Fruit fly (Drosophila melanogaster) whole organism, embryonic: ENCODE results near the gene Cpr.

ENCODE experiments used
- CG13624 ChIP-seq: fragments of 200-800 bp; sonication (Bioruptor generic); optimal IDR thresholded peaks from 2 replicates; lab custom pipeline; 2016; ENCODE audit warnings: missing biosample characterization, missing genetic modification characterization
- CG14710 ChIP-seq: fragments of 200-800 bp; sonication (Bioruptor generic); optimal IDR thresholded peaks from 3 replicates; lab custom pipeline; 2019; ENCODE audit warnings: missing biosample characterization, mild to moderate bottlenecking, missing genetic modification characterization, moderate library complexity
- CG15514 ChIP-seq: fragments of 200-800 bp; sonication (Bioruptor generic); optimal IDR thresholded peaks from 3 replicates; lab custom pipeline; 2017; ENCODE audit warnings: missing biosample characterization, missing genetic modification characterization, mild to moderate bottlenecking, moderate library complexity, missing genetic modification reagents
- CG15601 ChIP-seq: fragments of 200-800 bp; sonication (Bioruptor generic); optimal IDR thresholded peaks from 3 replicates; lab custom pipeline; 2019; ENCODE audit warnings: missing biosample characterization, mild to moderate bottlenecking, missing genetic modification characterization, moderate library complexity
- CG17328 ChIP-seq: fragments of 200-800 bp; sonication (Bioruptor generic); IDR thresholded peaks from 2 replicates; pipeline ENCODE4 v1.3.6; 2022; ENCODE audit warnings: missing biosample characterization, missing genetic modification characterization
- CG1792 ChIP-seq: fragments of 200-800 bp; sonication (Bioruptor generic); optimal IDR thresholded peaks from 2 replicates; lab custom pipeline; 2016; ENCODE audit warnings: missing biosample characterization, missing genetic modification characterization
- CG18599 ChIP-seq: fragments of 200-800 bp; sonication (Bioruptor generic); optimal IDR thresholded peaks from 3 replicates; lab custom pipeline; 2017; ENCODE audit warnings: missing biosample characterization, missing genetic modification characterization, mild to moderate bottlenecking, moderate library complexity, missing genetic modification reagents
- CG2712 ChIP-seq: fragments of 200-800 bp; optimal IDR thresholded peaks from 3 replicates; lab custom pipeline; 2019; ENCODE audit warnings: missing biosample characterization, mild to moderate bottlenecking, missing genetic modification characterization, moderate library complexity
- CG31224 ChIP-seq: fragments of 200-800 bp; sonication (Bioruptor generic); IDR thresholded peaks from 2 replicates; pipeline ENCODE4 v1.3.6; 2022; ENCODE audit warnings: missing biosample characterization, missing genetic modification characterization
- CG34376 ChIP-seq: fragments of 200-800 bp; sonication (Bioruptor generic); optimal IDR thresholded peaks from 2 replicates; lab custom pipeline; 2018; ENCODE audit warnings: missing biosample characterization, mild to moderate bottlenecking, missing genetic modification characterization
- CG4360 ChIP-seq: fragments of 200-800 bp; sonication (Bioruptor generic); IDR thresholded peaks from 2 replicates; pipeline ENCODE4 v1.3.6; 2022; ENCODE audit warnings: missing biosample characterization, missing genetic modification characterization
- CG6791 ChIP-seq: fragments of 200-800 bp; sonication (Bioruptor generic); IDR thresholded peaks from 3 replicates; pipeline ENCODE4 v1.3.6; 2022; ENCODE audit warnings: missing biosample characterization, missing genetic modification characterization; ENCODE audit not compliant: partially characterized antibody
- CG7271 ChIP-seq: fragments of 200-800 bp; sonication (Bioruptor generic); optimal IDR thresholded peaks from 2 replicates; lab custom pipeline; 2018; ENCODE audit warnings: missing biosample characterization, mild to moderate bottlenecking, missing genetic modification characterization, moderate library complexity
- CG7839 ChIP-seq: fragments of 200-800 bp; sonication (Bioruptor generic); optimal IDR thresholded peaks from 3 replicates; lab custom pipeline; 2018; ENCODE audit warnings: missing biosample characterization, mild to moderate bottlenecking, missing genetic modification characterization, moderate library complexity
- Dip2 ChIP-seq: fragments of 200-800 bp; sonication (Bioruptor generic); IDR thresholded peaks from 2 replicates; pipeline ENCODE4 v1.3.6; 2022; ENCODE audit warnings: missing biosample characterization, missing genetic modification characterization
- Dp ChIP-seq: fragments of 200-800 bp; sonication (Bioruptor generic); optimal IDR thresholded peaks from 2 replicates; lab custom pipeline; 2018; ENCODE audit warnings: missing biosample characterization, mild to moderate bottlenecking, missing genetic modification characterization, moderate library complexity
- E2f2 ChIP-seq: fragments of 200-800 bp; sonication (Bioruptor generic); IDR thresholded peaks from 2 replicates; pipeline ENCODE4 v1.3.6; 2022; ENCODE audit warnings: missing biosample characterization, missing genetic modification characterization
- Eip74EF ChIP-seq, 2 experiments: fragments of 200-800 bp in 1 of 2; fragments of >200 bp in 1 of 2; sonication (Bioruptor generic) in 1 of 2; optimal IDR thresholded peaks; 2 replicates each; lab custom pipeline; 2017 to 2019; ENCODE audit warnings: missing biosample characterization in 2 of 2, missing genetic modification characterization in 2 of 2, mild to moderate bottlenecking in 1 of 2, moderate library complexity in 1 of 2
- Ets65A ChIP-seq: fragments of 200-800 bp; sonication (Bioruptor generic); peaks from one replicate; lab custom pipeline; 2016; ENCODE audit warnings: missing biosample characterization, missing genetic modification characterization
- Ets97D ChIP-seq: fragments of 200-800 bp; sonication (Bioruptor generic); optimal IDR thresholded peaks from 3 replicates; lab custom pipeline; 2016; ENCODE audit warnings: missing biosample characterization, missing genetic modification characterization
- Fer3 ChIP-seq: fragments of 200-800 bp; sonication (Bioruptor generic); optimal IDR thresholded peaks from 2 replicates; lab custom pipeline; 2018; ENCODE audit warnings: missing biosample characterization, mild to moderate bottlenecking, missing genetic modification characterization, moderate library complexity
- Lhr ChIP-seq: fragments of 200-800 bp; sonication (Bioruptor generic); optimal IDR thresholded peaks from 3 replicates; lab custom pipeline; 2017; ENCODE audit warnings: mild to moderate bottlenecking, missing biosample characterization, missing genetic modification reagents, missing genetic modification characterization
- Lpt ChIP-seq: fragments of >200 bp; optimal IDR thresholded peaks from 2 replicates; lab custom pipeline; 2018; ENCODE audit warnings: missing biosample characterization, missing genetic modification characterization
- Oaz ChIP-seq: fragments of 200-800 bp; sonication (Bioruptor generic); IDR thresholded peaks from 2 replicates; pipeline ENCODE4 v1.3.6; 2022; ENCODE audit warnings: missing biosample characterization, missing genetic modification characterization
- Rx ChIP-seq: fragments of 200-800 bp; sonication (Bioruptor generic); IDR thresholded peaks from 2 replicates; pipeline ENCODE4 v1.3.6; 2022; ENCODE audit warnings: missing biosample characterization, missing genetic modification characterization
- Spps ChIP-seq: fragments of 200-800 bp; sonication (Bioruptor generic); optimal IDR thresholded peaks from 2 replicates; lab custom pipeline; 2018; ENCODE audit warnings: missing biosample characterization, mild to moderate bottlenecking, missing genetic modification characterization
- Ssrp ChIP-seq: fragments of 200-800 bp; sonication (Bioruptor generic); optimal IDR thresholded peaks from 2 replicates; lab custom pipeline; 2018; ENCODE audit warnings: missing biosample characterization, mild to moderate bottlenecking, missing genetic modification characterization, moderate library complexity
- chinmo ChIP-seq: fragments of 200-800 bp; sonication (Bioruptor generic); IDR thresholded peaks from 4 replicates; pipeline ENCODE4 v1.3.6; 2022; ENCODE audit warnings: missing biosample characterization, missing genetic modification characterization; ENCODE audit not compliant: partially characterized antibody
- cwo ChIP-seq: fragments of 200-800 bp; sonication (Bioruptor generic); optimal IDR thresholded peaks from 3 replicates; lab custom pipeline; 2017; ENCODE audit warnings: missing biosample characterization, missing genetic modification characterization, mild to moderate bottlenecking, moderate library complexity, missing genetic modification reagents
- fd96Cb ChIP-seq: fragments of 200-800 bp; sonication (Bioruptor generic); optimal IDR thresholded peaks from 2 replicates; lab custom pipeline; 2018; ENCODE audit warnings: missing biosample characterization, mild to moderate bottlenecking, missing genetic modification characterization, moderate library complexity
- her ChIP-seq: fragments of 200-800 bp; sonication (Bioruptor generic); optimal IDR thresholded peaks from 2 replicates; lab custom pipeline; 2016; ENCODE audit warnings: missing biosample characterization, missing genetic modification characterization
- pan ChIP-seq, 4 experiments: fragments of >200 bp in 3 of 4; fragments of 200-800 bp in 1 of 4; sonication (Bioruptor generic) in 1 of 4; optimal IDR thresholded peaks in 3 of 4; IDR thresholded peaks in 1 of 4; 2 replicates each; pipeline versions ENCODE4 v1.3.6 to Lab custom; 2017 to 2022; ENCODE audit warnings: missing biosample characterization in 2 of 4, missing genetic modification characterization in 2 of 4, mixed read lengths in 1 of 4
- pnt ChIP-seq: fragments of 200-800 bp; sonication (Bioruptor generic); optimal IDR thresholded peaks from 3 replicates; lab custom pipeline; 2016; ENCODE audit warnings: missing biosample characterization, missing genetic modification characterization
- sens ChIP-seq: fragments of 200-800 bp; sonication (Bioruptor generic); peaks from one replicate; lab custom pipeline; 2016; ENCODE audit warnings: missing biosample characterization, missing genetic modification characterization
- stwl ChIP-seq: fragments of 200-800 bp; sonication (Bioruptor generic); optimal IDR thresholded peaks from 3 replicates; lab custom pipeline; 2018; ENCODE audit warnings: missing biosample characterization, mild to moderate bottlenecking, missing genetic modification characterization, moderate library complexity
- sug ChIP-seq: fragments of 200-800 bp; optimal IDR thresholded peaks from 2 replicates; lab custom pipeline; 2019; ENCODE audit warnings: missing biosample characterization, mild to moderate bottlenecking, missing genetic modification characterization, moderate library complexity

The Cpr gene

dm6 chr2L:6356686-6357362 lies 18.2 kb downstream of the Cpr start (continued):
- TF ChIP-seq Rx (no peak), CG2712 (tag; lab: Kevin White, UChicago) (peak; percentile 61), Fer3 (peak; percentile 49), pan (optimal IDR thresholded peaks at IDR 0.05; lab: Kevin White, UChicago) (no peak), pan (GFP tag; optimal IDR thresholded peaks at IDR 0.05 in 1 of 2, IDR thresholded peaks at IDR 0.05 in 1 of 2) (peak in 1 of 2 experiments; percentile 59), CG1792 (no peak), CG7839 (peak; percentile 52), Lhr (GFP tag; lab: Kevin White, UChicago) (peak; percentile 45), fd96Cb (tag; lab: Kevin White, UChicago) (peak; percentile 37), Eip74EF (GFP tag; optimal IDR thresholded peaks at IDR 0.05; lab: Kevin White, UChicago) (no peak), CG15601 (tag; lab: Kevin White, UChicago) (peak; percentile 65), CG18599 (GFP tag; lab: Kevin White, UChicago) (peak; percentile 52)

dm6 chr2L:6358218-6358617 lies 19.6 kb downstream of the Cpr start, which contains the start of gene CG9500:
Gene CG9500 (minus strand): TSS chr2L:6358318.
- TF ChIP-seq E2f2 (no peak), Dip2 (GFP tag; lab: Robert Waterston, UW) (no peak), her (no peak), Spps (tag; lab: Kevin White, UChicago) (no peak), Dp (GFP tag; lab: Kevin White, UChicago) (no peak), CG17328 (no peak)

- TF ChIP-seq CG6791 (GFP tag; lab: Robert Waterston, UW), result no peak
- peak; percentile 78 for TF ChIP-seq Ets65A
Measured at dm6 chr2L:6360059-6360458, 21.4 kb downstream of the Cpr start.

dm6 chr2L:6366924-6367323 lies 28.3 kb downstream of the Cpr start:
- TF ChIP-seq CG31224 (GFP tag; lab: Robert Waterston, UW) (no peak), CG7271 (tag; lab: Kevin White, UChicago) (peak; percentile 81), Lpt (GFP tag; lab: Kevin White, UChicago) (no peak), Ssrp (no peak), CG15514 (GFP tag; lab: Kevin White, UChicago) (peak; percentile 68), CG4360 (no peak), sens (peak; percentile 37), Oaz (GFP tag; lab: Robert Waterston, UW) (no peak), Ets97D (GFP tag; lab: Kevin White, UChicago) (peak; percentile 24), stwl (peak; percentile 20), pnt (no peak)

- TF ChIP-seq cwo (GFP tag; lab: Kevin White, UChicago), result peak; percentile 39
- TF ChIP-seq CG14710 (tag; lab: Kevin White, UChicago), result no peak
- TF ChIP-seq CG34376 (GFP tag; lab: Kevin White, UChicago), result peak; percentile 62
- TF ChIP-seq CG13624 (GFP tag; lab: Kevin White, UChicago), result no peak
- 0 out of 4 replicates have a peak, but pooled peaks have one; percentile 32 for TF ChIP-seq chinmo
- TF ChIP-seq sug (tag; lab: Kevin White, UChicago), result peak; percentile 67
- TF ChIP-seq, all 482 proteins: peak for 4
Measured at dm6 chr2L:6367478-6367932, 28.9 kb downstream of the Cpr start, which contains the start of gene Nepl4. Gene Nepl4 (plus strand): TSS chr2L:6367882.
